Fruit fly (Drosophila melanogaster) whole organism: ENCODE results near the gene HHEX.

Experiments
- CG8478 ChIP-seq: fragments of >200 bp; optimal IDR thresholded peaks from 2 replicates; lab custom pipeline; 2018; ENCODE audit warnings: inconsistent platforms
- Dll ChIP-seq: fragments of >200 bp; optimal IDR thresholded peaks from 2 replicates; lab custom pipeline; 2017
- EcR ChIP-seq, 2 experiments: fragments of >200 bp; optimal IDR thresholded peaks; 2 replicates each; lab custom pipeline; 2017; ENCODE audit warnings: missing biosample characterization in 2 of 2, missing genetic modification characterization in 2 of 2, missing genetic modification reagents in 2 of 2
- pan ChIP-seq: fragments of >200 bp; optimal IDR thresholded peaks from 2 replicates; lab custom pipeline; 2017
- psq ChIP-seq: fragments of >200 bp; optimal IDR thresholded peaks from 2 replicates; lab custom pipeline; 2017
- usp ChIP-seq: fragments of >200 bp; optimal IDR thresholded peaks from 2 replicates; lab custom pipeline; 2017; ENCODE audit warnings: missing biosample characterization, missing genetic modification characterization, mixed read lengths

Gene HHEX

DNA sequence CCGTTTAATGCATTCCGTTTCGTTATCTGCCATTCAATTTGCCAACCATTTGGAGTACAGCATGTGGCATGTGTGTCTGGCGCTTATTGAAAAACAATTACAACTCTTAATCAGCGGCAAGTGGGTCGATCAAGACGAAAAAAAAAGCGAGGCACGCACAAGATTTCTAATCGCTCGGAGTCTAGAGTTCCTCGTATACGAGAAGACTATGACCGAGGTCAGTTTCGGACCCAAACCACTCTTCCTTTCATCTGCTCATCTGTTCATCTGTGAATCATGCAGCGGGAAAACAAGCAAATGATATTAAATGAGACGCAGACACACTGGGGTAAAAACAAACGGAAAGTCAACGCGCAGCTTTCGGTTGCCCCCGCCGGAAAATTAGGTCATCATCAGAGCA lies 10.8 kb upstream of the HHEX start:
- TF ChIP-seq CG8478 (lab: Kevin White, UChicago) = no peak
- TF ChIP-seq usp = no peak
- TF ChIP-seq EcR (GFP tag; optimal IDR thresholded peaks at IDR 0.05; lab: Kevin White, UChicago) = no peak
- no peak for TF ChIP-seq Dll (lab: Kevin White, UChicago)
- TF ChIP-seq psq = no peak
- no peak for TF ChIP-seq pan (lab: Kevin White, UChicago)

DNA sequence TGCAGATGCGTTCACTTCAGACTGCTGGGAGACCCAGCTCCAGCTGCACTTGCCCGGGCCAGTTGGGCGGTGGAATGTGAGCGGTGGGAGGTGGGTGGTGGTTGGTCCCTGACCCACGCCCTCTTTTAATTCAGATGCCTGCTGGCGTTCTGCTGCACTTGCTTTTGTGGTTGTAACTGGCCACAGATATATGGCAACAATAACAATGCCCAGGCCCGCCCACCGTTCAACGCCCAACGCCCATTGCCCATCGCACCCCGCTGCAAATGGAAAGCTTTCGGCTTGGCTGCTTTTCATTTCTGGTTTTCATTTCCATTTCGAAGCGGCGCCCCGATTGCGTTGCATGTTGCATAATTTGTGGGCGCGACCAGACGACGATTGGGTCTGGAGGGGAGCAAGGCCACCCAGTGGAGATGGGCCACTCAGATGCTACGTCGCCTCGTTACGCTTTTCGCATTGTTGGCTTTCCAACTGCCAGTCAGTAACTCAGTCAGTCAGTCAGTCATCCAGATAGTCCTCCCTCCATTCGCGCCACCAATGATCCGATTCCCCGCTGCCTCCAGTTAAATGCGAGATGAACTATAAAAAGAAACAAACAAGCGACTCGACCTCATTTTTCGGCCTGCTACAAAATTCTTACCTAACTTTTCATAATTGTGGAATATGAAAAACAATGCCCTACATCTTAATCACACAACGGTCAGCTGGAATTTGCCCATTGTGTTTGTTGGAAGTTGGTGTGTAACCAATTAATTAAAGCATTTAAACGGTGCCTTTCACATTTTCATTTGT lies 9.7 kb upstream of the HHEX start:
- TF ChIP-seq CG8478 (lab: Kevin White, UChicago) = no peak
- no peak for TF ChIP-seq Dll (lab: Kevin White, UChicago)
- TF ChIP-seq usp = no peak
- no peak for TF ChIP-seq pan (lab: Kevin White, UChicago)
- TF ChIP-seq EcR (GFP tag; optimal IDR thresholded peaks at IDR 0.05; lab: Kevin White, UChicago) = no peak
- TF ChIP-seq psq = no peak

DNA sequence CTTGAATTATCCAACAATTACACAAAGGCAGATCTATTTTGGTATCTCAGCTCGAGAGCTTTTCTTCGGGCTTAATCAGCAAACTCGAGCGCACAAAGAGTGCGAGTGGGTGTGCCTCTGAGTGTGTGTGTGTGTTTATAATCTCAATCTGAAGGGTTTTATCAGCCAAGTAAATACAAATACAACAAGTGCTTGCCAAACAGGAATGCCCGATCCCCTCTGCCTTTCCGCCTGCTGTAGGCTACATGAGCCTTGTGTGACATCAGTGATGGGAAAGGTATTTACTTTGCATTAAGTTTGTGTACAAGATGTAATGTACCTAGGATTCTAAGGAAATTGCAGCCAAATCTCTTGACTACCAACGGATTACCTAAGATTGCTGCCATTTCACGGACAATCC lies 8.7 kb upstream of the HHEX start:
- no peak for TF ChIP-seq Dll (lab: Kevin White, UChicago)
- no peak for TF ChIP-seq psq
- no peak for TF ChIP-seq pan (lab: Kevin White, UChicago)
- TF ChIP-seq EcR (GFP tag; optimal IDR thresholded peaks at IDR 0.05; lab: Kevin White, UChicago) = no peak
- TF ChIP-seq usp = no peak
- no peak for TF ChIP-seq CG8478 (lab: Kevin White, UChicago)

DNA sequence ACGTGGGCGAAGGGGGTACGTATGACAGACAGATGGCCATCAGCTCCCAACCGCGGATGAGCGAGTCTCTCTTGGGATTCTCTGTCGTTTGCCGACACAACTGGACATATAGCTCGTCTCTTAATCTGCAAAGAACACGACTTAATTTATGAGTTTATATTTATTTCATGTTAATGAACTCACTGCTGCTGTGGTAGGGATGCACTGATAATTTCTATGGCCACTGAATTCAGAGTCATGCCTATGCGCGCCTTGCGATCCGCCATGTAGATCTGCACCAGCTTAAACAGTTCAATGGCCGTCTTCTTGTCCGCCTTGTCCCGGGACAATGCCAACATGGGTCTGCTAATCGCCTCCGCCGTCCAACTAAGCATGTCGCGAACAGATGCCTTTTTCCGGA lies 4.3 kb upstream of the HHEX start:
- TF ChIP-seq pan (lab: Kevin White, UChicago) = no peak
- TF ChIP-seq EcR (GFP tag; optimal IDR thresholded peaks at IDR 0.05; lab: Kevin White, UChicago) = no peak
- TF ChIP-seq usp = no peak
- no peak for TF ChIP-seq Dll (lab: Kevin White, UChicago)
- TF ChIP-seq psq = no peak
- no peak for TF ChIP-seq CG8478 (lab: Kevin White, UChicago)

DNA sequence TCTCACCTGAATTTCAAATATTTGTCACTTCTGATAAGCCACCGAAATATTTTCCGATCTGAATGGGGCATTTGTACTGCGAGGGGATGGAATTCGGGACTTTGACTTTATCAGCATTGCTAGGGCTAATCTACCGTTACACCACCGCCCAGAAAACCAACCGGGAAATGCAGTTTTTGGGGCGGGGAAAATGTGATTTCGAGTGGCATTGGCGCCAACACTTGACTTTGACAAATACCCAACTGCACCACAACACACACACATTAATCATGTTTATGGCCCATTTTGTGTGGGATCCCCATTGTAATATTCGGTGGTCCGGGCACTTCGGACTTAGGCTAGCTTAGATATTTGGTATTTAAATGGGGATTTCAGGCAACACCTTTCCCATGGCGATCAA lies 1.8 kb downstream of the HHEX start:
- TF ChIP-seq psq (no peak), pan (lab: Kevin White, UChicago) (no peak)

DNA sequence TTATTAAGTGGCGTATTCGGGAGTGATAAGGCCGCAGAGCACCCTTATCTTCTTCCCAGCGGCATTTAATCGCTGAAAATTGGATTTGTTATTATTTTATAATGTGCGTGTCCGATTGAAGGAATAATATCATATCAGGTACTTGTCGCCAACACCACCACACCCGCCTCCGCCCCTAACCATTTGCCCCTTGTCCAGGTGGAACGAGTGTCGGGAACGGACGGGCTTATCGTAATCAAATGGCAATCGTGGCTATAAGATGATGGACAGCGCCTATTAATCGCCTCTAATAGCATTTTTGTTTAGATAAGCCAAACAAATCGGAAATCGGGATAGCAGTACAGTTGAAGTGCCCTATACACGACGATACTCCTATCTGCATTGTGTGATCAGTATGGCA lies 2.5 kb downstream of the HHEX start:
- TF ChIP-seq pan (lab: Kevin White, UChicago) (no peak), CG8478 (lab: Kevin White, UChicago) (no peak), EcR (GFP tag; optimal IDR thresholded peaks at IDR 0.05; lab: Kevin White, UChicago) (no peak)

DNA sequence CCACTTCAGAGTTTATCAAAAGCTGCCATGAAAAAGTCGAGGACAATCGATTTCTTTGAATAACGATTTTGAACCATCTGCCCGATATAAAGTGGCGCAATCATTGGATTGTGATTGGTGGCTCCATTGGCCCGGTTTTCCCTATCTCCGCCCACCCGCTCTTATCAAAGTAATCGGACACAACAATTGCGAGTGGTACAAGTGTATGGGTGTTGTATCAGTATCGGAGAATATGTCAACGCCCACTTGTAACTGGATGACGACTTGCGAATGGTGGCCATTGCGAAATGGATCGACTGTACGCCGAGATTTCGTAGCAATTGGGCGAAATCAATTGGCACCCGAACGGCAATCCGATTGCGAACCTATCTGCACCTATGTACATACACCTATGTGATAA lies 3.1 kb downstream of the HHEX start:
- TF ChIP-seq Dll (lab: Kevin White, UChicago) (no peak), EcR (GFP tag; optimal IDR thresholded peaks at IDR 0.05; lab: Kevin White, UChicago) (no peak), pan (lab: Kevin White, UChicago) (no peak), usp (no peak), psq (no peak), CG8478 (lab: Kevin White, UChicago) (no peak)

DNA sequence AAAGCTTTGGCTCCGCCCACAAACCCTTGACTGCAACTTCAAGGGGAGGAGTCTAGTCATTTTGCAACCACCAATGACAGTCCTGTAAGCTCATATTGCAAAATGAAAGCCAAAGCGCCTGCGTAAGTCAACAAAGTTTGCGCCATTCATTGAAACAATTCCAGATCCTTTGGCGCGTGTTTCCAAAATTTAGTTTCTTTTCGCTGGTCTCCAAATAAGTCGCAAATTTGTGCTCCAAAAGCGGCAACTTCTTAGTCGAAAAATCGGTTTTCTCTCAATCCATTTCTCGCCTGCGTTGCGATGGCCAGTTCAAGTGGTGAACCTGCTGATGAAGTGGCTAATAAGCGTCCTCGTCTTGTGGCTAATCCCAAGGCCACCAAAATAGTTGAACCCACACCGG lies 7.0 kb downstream of the HHEX start, which contains the start of gene dmrt93B:
Gene dmrt93B (plus strand): TSS at position 301 of the 400 bp plus-strand sequence.
- TF ChIP-seq usp (no peak), pan (lab: Kevin White, UChicago) (no peak), CG8478 (lab: Kevin White, UChicago) (no peak), EcR (GFP tag; optimal IDR thresholded peaks at IDR 0.05; lab: Kevin White, UChicago) (no peak), psq (no peak), Dll (lab: Kevin White, UChicago) (no peak)

DNA sequence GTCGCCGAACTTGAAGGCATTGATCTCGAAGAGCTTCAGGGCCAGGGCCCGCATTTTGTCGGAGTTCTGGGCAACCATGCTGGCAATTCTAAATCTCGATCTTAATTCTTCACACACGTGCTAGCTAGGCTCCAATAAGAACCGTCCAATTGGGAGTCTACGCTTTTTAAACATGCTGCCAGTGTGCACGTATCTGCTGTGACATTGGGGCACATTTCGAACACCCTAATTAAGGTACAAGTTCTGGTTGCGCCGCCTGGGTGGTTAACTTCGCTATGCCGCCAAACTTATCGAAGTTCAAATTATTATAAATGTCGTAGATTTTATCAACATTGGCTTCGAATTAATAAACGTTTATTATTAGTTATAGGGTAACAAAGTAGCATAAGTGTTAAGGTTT lies 7.6 kb downstream of the HHEX start, which contains the start of gene r-l:
Gene r-l (minus strand): TSS at position 179 of the 400 bp plus-strand sequence.
- no peak for TF ChIP-seq usp
- no peak for TF ChIP-seq EcR (GFP tag; optimal IDR thresholded peaks at IDR 0.05; lab: Kevin White, UChicago)
- TF ChIP-seq pan (lab: Kevin White, UChicago) = no peak
- TF ChIP-seq CG8478 (lab: Kevin White, UChicago) = no peak
- TF ChIP-seq psq = no peak
- TF ChIP-seq Dll (lab: Kevin White, UChicago) = no peak

DNA sequence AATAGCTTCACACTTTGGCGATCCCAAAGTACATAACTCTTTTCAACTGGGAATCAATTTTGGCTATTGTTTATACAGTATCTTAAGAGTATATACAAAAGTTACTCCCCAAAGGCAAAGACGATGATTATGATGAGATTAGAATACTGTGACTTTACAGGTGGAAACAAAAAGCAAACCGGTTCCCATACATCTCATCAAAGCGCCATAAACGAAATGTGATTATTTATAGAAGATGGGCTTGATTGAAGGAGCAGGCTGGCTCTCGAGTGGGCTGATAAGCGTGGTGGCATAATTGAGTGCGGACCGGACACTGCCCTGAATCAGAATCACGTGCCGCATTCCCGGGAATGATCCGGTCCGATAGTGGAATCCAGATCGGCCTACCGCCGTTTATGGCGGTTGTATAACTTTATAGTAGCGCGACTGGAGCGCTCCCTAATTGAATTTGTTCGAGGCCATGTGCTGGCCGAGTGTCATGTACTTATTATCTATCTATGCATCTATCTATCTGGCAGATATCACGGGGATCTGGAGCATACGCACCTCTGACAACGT lies 8.7 kb downstream of the HHEX start:
- TF ChIP-seq EcR (GFP tag; optimal IDR thresholded peaks at IDR 0.05; lab: Kevin White, UChicago) (no peak), CG8478 (lab: Kevin White, UChicago) (no peak), usp (no peak), pan (lab: Kevin White, UChicago) (no peak), Dll (lab: Kevin White, UChicago) (no peak), psq (no peak)

DNA sequence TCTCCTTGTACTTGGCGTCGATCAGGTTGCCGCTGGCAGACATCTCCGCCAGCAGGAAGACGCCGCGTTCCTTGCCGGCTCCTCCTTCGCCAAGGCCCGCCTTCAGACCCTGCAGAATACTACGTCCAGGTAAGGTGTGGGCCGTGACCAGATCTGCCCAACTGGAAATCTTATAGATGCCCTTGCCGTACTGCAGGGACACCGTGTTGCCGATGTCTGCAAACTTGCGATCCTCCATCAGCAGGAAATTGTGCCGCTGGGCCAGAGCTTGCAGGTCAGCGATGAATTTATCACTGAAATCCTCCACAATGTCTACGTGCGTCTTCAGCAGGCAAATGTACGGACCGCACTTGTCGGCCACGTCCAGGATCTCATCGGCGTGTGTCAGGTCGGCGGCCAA lies 9.4 kb downstream of the HHEX start:
- TF ChIP-seq CG8478 (lab: Kevin White, UChicago) (no peak), Dll (lab: Kevin White, UChicago) (no peak), psq (no peak), EcR (GFP tag; optimal IDR thresholded peaks at IDR 0.05; lab: Kevin White, UChicago) (no peak), usp (no peak), pan (lab: Kevin White, UChicago) (no peak)

DNA sequence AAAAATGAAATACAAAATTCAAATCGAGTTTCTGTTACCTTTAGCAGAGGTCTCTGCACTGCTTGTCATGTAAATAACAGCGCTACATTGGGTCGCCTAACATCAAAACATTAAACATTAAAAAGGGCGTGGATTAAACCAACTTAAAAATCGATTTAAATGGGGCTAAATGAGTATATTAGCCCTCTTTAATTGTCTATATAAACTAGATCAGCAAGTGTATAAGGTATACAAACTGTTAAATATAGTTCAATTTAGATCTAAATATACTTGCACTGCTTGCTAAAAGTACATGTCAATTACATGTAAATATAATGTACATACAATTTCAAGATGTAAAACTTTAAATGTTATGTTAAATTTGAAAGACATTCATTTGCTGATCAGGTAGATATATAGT lies 11.0 kb downstream of the HHEX start:
- TF ChIP-seq psq (no peak), EcR (GFP tag; optimal IDR thresholded peaks at IDR 0.05; lab: Kevin White, UChicago) (no peak), Dll (lab: Kevin White, UChicago) (no peak), CG8478 (lab: Kevin White, UChicago) (no peak), pan (lab: Kevin White, UChicago) (no peak), usp (no peak)
